Worm (Caenorhabditis elegans) whole organism, mixed stage, embryonic: ENCODE measurements around the gene C01G10.10.
A peak's percentile ranks its signal among the peaks of the same experiment; 100 is the strongest.
"Not testable (repeated sequence)": the region's sequence is repeated elsewhere in the genome, so short reads cannot be mapped to it uniquely, and the experiment has no call there.

Source experiments
- M03D4.4 ChIP-seq: sonication (generic microtip); optimal IDR thresholded peaks from 2 replicates; lab custom pipeline; 2017; ENCODE audit warnings: mild to moderate bottlenecking, missing genetic modification characterization, missing compliant biosample characterization
- bed-3 ChIP-seq: fragments of 200-800 bp; sonication (Bioruptor generic); optimal IDR thresholded peaks from 3 replicates; lab custom pipeline; 2018; ENCODE audit warnings: mild to moderate bottlenecking, missing genetic modification characterization, moderate library complexity, missing compliant biosample characterization
- blmp-1 ChIP-seq: fragments of 150-350 bp; optimal IDR thresholded peaks from 2 replicates; lab custom pipeline; 2014; ENCODE audit warnings: missing biosample characterization, missing genetic modification characterization
- ceh-39 ChIP-seq: fragments of 150-350 bp; optimal IDR thresholded peaks from 2 replicates; lab custom pipeline; 2014; ENCODE audit warnings: missing biosample characterization, missing genetic modification characterization
- ceh-83 ChIP-seq: fragments of 200-800 bp; sonication (Bioruptor generic); optimal IDR thresholded peaks from 2 replicates; lab custom pipeline; 2018; ENCODE audit warnings: mild to moderate bottlenecking, missing genetic modification characterization, missing compliant biosample characterization
- ces-1 ChIP-seq: fragments of 150-350 bp; optimal IDR thresholded peaks from 2 replicates; lab custom pipeline; 2014; ENCODE audit warnings: missing biosample characterization, missing genetic modification reagents, missing genetic modification characterization
- cnd-1 ChIP-seq: fragments of 200-800 bp; sonication (Bioruptor generic); optimal IDR thresholded peaks from 2 replicates; lab custom pipeline; 2018; ENCODE audit warnings: mild to moderate bottlenecking, missing genetic modification characterization, missing compliant biosample characterization
- drap-1 ChIP-seq: fragments of 200-800 bp; sonication (Bioruptor generic); optimal IDR thresholded peaks from 3 replicates; lab custom pipeline; 2018; ENCODE audit warnings: mild to moderate bottlenecking, missing genetic modification characterization, missing compliant biosample characterization
- elt-1 ChIP-seq: sonication (generic microtip); optimal IDR thresholded peaks from 2 replicates; lab custom pipeline; 2017; ENCODE audit warnings: missing genetic modification characterization, mild to moderate bottlenecking, missing compliant biosample characterization, antibody characterized with exemption, moderate library complexity, borderline replicate concordance; ENCODE audit not compliant: insufficient read depth
- elt-3 ChIP-seq: fragments of 150-350 bp; optimal IDR thresholded peaks from 2 replicates; lab custom pipeline; 2014; ENCODE audit warnings: missing biosample characterization, missing genetic modification characterization
- flh-1 ChIP-seq: fragments of 200-800 bp; sonication (Bioruptor generic); optimal IDR thresholded peaks from 2 replicates; lab custom pipeline; 2018; ENCODE audit warnings: mild to moderate bottlenecking, missing genetic modification characterization, moderate library complexity, missing compliant biosample characterization
- ham-2 ChIP-seq: fragments of 200-800 bp; sonication (Bioruptor generic); optimal IDR thresholded peaks from 2 replicates; lab custom pipeline; 2018; ENCODE audit warnings: mild to moderate bottlenecking, missing genetic modification characterization, missing compliant biosample characterization
- hlh-1 ChIP-seq: fragments of 150-350 bp; optimal IDR thresholded peaks from 2 replicates; lab custom pipeline; 2014; ENCODE audit warnings: missing biosample characterization, missing genetic modification reagents, missing genetic modification characterization
- lin-32 ChIP-seq: fragments of 200-800 bp; sonication (Bioruptor generic); optimal IDR thresholded peaks from 2 replicates; lab custom pipeline; 2018; ENCODE audit warnings: mild to moderate bottlenecking, missing genetic modification characterization, missing compliant biosample characterization
- lsy-2 ChIP-seq: fragments of 150-350 bp; optimal IDR thresholded peaks from 2 replicates; lab custom pipeline; 2014; ENCODE audit warnings: missing biosample characterization, missing genetic modification characterization
- mls-2 ChIP-seq: sonication (generic microtip); optimal IDR thresholded peaks from 2 replicates; lab custom pipeline; 2016; ENCODE audit warnings: mild to moderate bottlenecking, missing genetic modification characterization, moderate library complexity, missing compliant biosample characterization
- nhr-12 ChIP-seq: fragments of 150-350 bp; optimal IDR thresholded peaks from 2 replicates; lab custom pipeline; 2014; ENCODE audit warnings: missing biosample characterization, missing genetic modification characterization
- nhr-2 ChIP-seq: fragments of 150-350 bp; optimal IDR thresholded peaks from 2 replicates; lab custom pipeline; 2014; ENCODE audit warnings: missing biosample characterization, missing genetic modification characterization
- nhr-237 ChIP-seq: fragments of 150-350 bp; optimal IDR thresholded peaks from 2 replicates; lab custom pipeline; 2014; ENCODE audit warnings: missing biosample characterization, missing genetic modification characterization
- nhr-28 ChIP-seq: fragments of 150-350 bp; optimal IDR thresholded peaks from 2 replicates; lab custom pipeline; 2014; ENCODE audit warnings: missing biosample characterization, missing genetic modification characterization
- nhr-76 ChIP-seq: sonication (generic microtip); optimal IDR thresholded peaks from 2 replicates; lab custom pipeline; 2017; ENCODE audit warnings: missing biosample characterization, missing genetic modification characterization
- sem-2 ChIP-seq: fragments of 200-800 bp; sonication (Bioruptor generic); optimal IDR thresholded peaks from 2 replicates; lab custom pipeline; 2018; ENCODE audit warnings: mild to moderate bottlenecking, missing genetic modification characterization, missing compliant biosample characterization
- snpc-4 ChIP-seq: fragments of 150-350 bp; optimal IDR thresholded peaks from 2 replicates; lab custom pipeline; 2014; ENCODE audit warnings: missing biosample characterization, missing genetic modification characterization
- tbx-8 ChIP-seq: fragments of 200-800 bp; sonication (Bioruptor generic); optimal IDR thresholded peaks from 2 replicates; lab custom pipeline; 2018; ENCODE audit warnings: mild to moderate bottlenecking, missing genetic modification characterization, moderate library complexity, missing compliant biosample characterization
- unc-120 ChIP-seq: sonication (generic microtip); optimal IDR thresholded peaks from 2 replicates; lab custom pipeline; 2017; ENCODE audit warnings: missing genetic modification characterization, missing compliant biosample characterization; ENCODE audit not compliant: poor library complexity, severe bottlenecking
- unc-39 ChIP-seq: fragments of 150-350 bp; optimal IDR thresholded peaks from 2 replicates; lab custom pipeline; 2014; ENCODE audit warnings: missing biosample characterization, missing genetic modification characterization
- unc-62 ChIP-seq: fragments of 150-350 bp; optimal IDR thresholded peaks from 2 replicates; lab custom pipeline; 2014; ENCODE audit warnings: missing biosample characterization, missing genetic modification reagents, missing genetic modification characterization
- zip-8 ChIP-seq: fragments of 150-350 bp; optimal IDR thresholded peaks from 2 replicates; lab custom pipeline; 2014; ENCODE audit warnings: missing biosample characterization, missing genetic modification characterization

The C01G10.10 gene

DNA sequence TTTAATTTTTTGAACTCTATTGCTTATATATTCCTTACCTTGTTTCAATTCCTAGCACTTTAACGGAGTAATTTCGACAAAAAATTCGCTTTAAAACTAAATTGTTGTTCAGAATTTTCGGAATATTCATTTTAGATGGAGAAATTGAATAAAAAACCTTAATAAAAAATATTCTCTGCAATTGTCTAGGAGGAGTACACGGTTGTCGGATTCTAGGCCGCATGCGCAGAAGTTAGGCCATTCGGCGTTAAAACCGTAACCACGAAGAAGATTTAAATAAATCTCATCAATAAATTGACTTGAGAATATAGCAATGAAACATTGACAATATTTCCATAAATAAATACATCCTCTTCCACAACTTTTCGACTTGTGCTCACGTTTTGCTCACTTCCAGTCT, at the start of gene C01G10.10, which contains the start of gene C01G10.9:
C01G10.10 (minus strand) TSS at position 151 of the 400 bp plus-strand sequence.
C01G10.9 (plus strand) TSS at position 240 of the 400 bp plus-strand sequence.
- TF ChIP-seq lsy-2 (tag; lab: Kevin White, UChicago) (peak; percentile 41), ces-1 (GFP tag; lab: Kevin White, UChicago) (peak; percentile 8), tbx-8 (GFP tag; lab: Kevin White, UChicago) (no peak), cnd-1 (peak; percentile 3), drap-1 (peak; percentile 37)

ce11 chrV:15127955-15128354, 45.7 kb upstream of the C01G10.10 start, which contains the start of gene srr-7:
TSS of gene srr-7 (plus strand) at chrV:15128255.
- TF ChIP-seq lsy-2 (tag; lab: Kevin White, UChicago), result no peak
- no peak for TF ChIP-seq lin-32 (GFP tag; lab: Kevin White, UChicago)
- TF ChIP-seq sem-2 (GFP tag; lab: Kevin White, UChicago), result no peak
- TF ChIP-seq cnd-1, result no peak
- TF ChIP-seq elt-1 (tag; lab: Kevin White, UChicago), result no peak
- no peak for TF ChIP-seq nhr-76 (tag; lab: Kevin White, UChicago)
- no peak for TF ChIP-seq nhr-28 (tag; lab: Kevin White, UChicago)
- no peak for TF ChIP-seq unc-39 (tag; lab: Kevin White, UChicago)
- TF ChIP-seq zip-8 (tag; lab: Kevin White, UChicago), result no peak
- TF ChIP-seq unc-120 (tag; lab: Kevin White, UChicago), result no peak
- TF ChIP-seq nhr-12 (tag; lab: Kevin White, UChicago), result no peak
- TF ChIP-seq elt-3 (tag; lab: Kevin White, UChicago), result no peak
- TF ChIP-seq ham-2 (GFP tag; lab: Kevin White, UChicago), result no peak
- TF ChIP-seq nhr-237 (tag; lab: Kevin White, UChicago), result no peak
- TF ChIP-seq M03D4.4, result no peak
- TF ChIP-seq bed-3 (GFP tag; lab: Kevin White, UChicago), result no peak
- TF ChIP-seq flh-1 (GFP tag; lab: Kevin White, UChicago), result no peak
- no peak for TF ChIP-seq ceh-83
- TF ChIP-seq blmp-1 (tag; lab: Kevin White, UChicago), result no peak

ce11 chrV:15127413-15127812, 45.2 kb upstream of the C01G10.10 start, which contains the start of gene srj-27:
TSS of gene srj-27 (minus strand) at chrV:15127513.
- no peak for TF ChIP-seq ceh-39
- TF ChIP-seq nhr-28 (tag; lab: Kevin White, UChicago), result no peak
- no peak for TF ChIP-seq elt-3 (tag; lab: Kevin White, UChicago)
- no peak for TF ChIP-seq ces-1 (GFP tag; lab: Kevin White, UChicago)
- no peak for TF ChIP-seq unc-39 (tag; lab: Kevin White, UChicago)
- no peak for TF ChIP-seq unc-62 (GFP tag; lab: Kevin White, UChicago)
- no peak for TF ChIP-seq lin-32 (GFP tag; lab: Kevin White, UChicago)
- TF ChIP-seq flh-1 (GFP tag; lab: Kevin White, UChicago), result no peak
- no peak for TF ChIP-seq unc-120 (tag; lab: Kevin White, UChicago)
- no peak for TF ChIP-seq nhr-2 (tag; lab: Kevin White, UChicago)
- TF ChIP-seq lsy-2 (tag; lab: Kevin White, UChicago), result no peak

- not testable (repeated sequence) for TF ChIP-seq nhr-28 (tag; lab: Kevin White, UChicago); tbx-8 (GFP tag; lab: Kevin White, UChicago); nhr-237 (tag; lab: Kevin White, UChicago)
- TF ChIP-seq, all 35 proteins: peak for 0; not testable (repeated sequence) for 35
Measured at ce11 chrV:15125162-15125561, 42.9 kb upstream of the C01G10.10 start, which contains the start of gene ugt-30. TSS of gene ugt-30 (minus strand) at chrV:15125262.

ce11 chrV:15119517-15119916, 37.3 kb upstream of the C01G10.10 start, which contains the start of gene flor-1:
TSS of gene flor-1 (minus strand) at chrV:15119617.
- TF ChIP-seq flh-1 (GFP tag; lab: Kevin White, UChicago) (no peak), hlh-1 (tag; lab: Kevin White, UChicago) (no peak), nhr-76 (tag; lab: Kevin White, UChicago) (no peak), nhr-12 (tag; lab: Kevin White, UChicago) (no peak), lsy-2 (tag; lab: Kevin White, UChicago) (no peak), mls-2 (tag; lab: Kevin White, UChicago) (no peak), nhr-2 (tag; lab: Kevin White, UChicago) (no peak), cnd-1 (no peak), unc-62 (GFP tag; lab: Kevin White, UChicago) (no peak), M03D4.4 (no peak), snpc-4 (tag; lab: Kevin White, UChicago) (no peak), blmp-1 (tag; lab: Kevin White, UChicago) (no peak), ham-2 (GFP tag; lab: Kevin White, UChicago) (no peak)
